Fruit fly (Drosophila melanogaster) Kc167 (cell line): Measurements from ENCODE around the gene CG9297.

Source experiments
- Myc ChIP-seq: fragments of >200 bp; optimal IDR thresholded peaks from 2 replicates; lab custom pipeline; 2017; ENCODE audit warnings: missing external identifiers
- Sin3A ChIP-seq: fragments of >200 bp; optimal IDR thresholded peaks from 2 replicates; lab custom pipeline; 2018; ENCODE audit warnings: missing external identifiers
- h ChIP-seq: fragments of >200 bp; optimal IDR thresholded peaks from 3 replicates; lab custom pipeline; 2018; ENCODE audit warnings: missing external identifiers
- insv ChIP-seq: fragments of >200 bp; optimal IDR thresholded peaks from 3 replicates; lab custom pipeline; 2018; ENCODE audit warnings: missing external identifiers
- psq ChIP-seq: fragments of >200 bp; optimal IDR thresholded peaks from 2 replicates; lab custom pipeline; 2017; ENCODE audit warnings: missing external identifiers
- ttk ChIP-seq: sonication (Bioruptor generic); optimal IDR thresholded peaks from 2 replicates; lab custom pipeline; 2017; ENCODE audit warnings: missing external identifiers

The CG9297 gene

dm6 chr3R:13810308-13810707, 39.0 kb downstream of the CG9297 start:
- TF ChIP-seq Sin3A (lab: Kevin White, UChicago) (no peak), h (no peak), insv (no peak), psq (lab: Kevin White, UChicago) (no peak), Myc (no peak), ttk (lab: Kevin White, UChicago) (no peak)

dm6 chr3R:13811737-13812136, 40.4 kb downstream of the CG9297 start:
- TF ChIP-seq psq (lab: Kevin White, UChicago) (no peak), Sin3A (lab: Kevin White, UChicago) (no peak), insv (no peak), h (no peak), Myc (no peak), ttk (lab: Kevin White, UChicago) (no peak)

dm6 chr3R:13812736-13813250, 41.5 kb downstream of the CG9297 start, which contains the start of the genes tal-1A, tal-2A, tal-3A and tal-AA:
TSS of gene tal-1A (plus strand) at chr3R:13813109.
TSS of gene tal-2A (plus strand) at chr3R:13813109.
TSS of gene tal-3A (plus strand) at chr3R:13813109.
TSS of gene tal-AA (plus strand) at chr3R:13813109.
- no peak for TF ChIP-seq Sin3A (lab: Kevin White, UChicago)
- no peak for TF ChIP-seq ttk (lab: Kevin White, UChicago)
- no peak for TF ChIP-seq psq (lab: Kevin White, UChicago)
- TF ChIP-seq h = no peak
- TF ChIP-seq insv = no peak
- TF ChIP-seq Myc = no peak

- no peak for TF ChIP-seq psq (lab: Kevin White, UChicago)
- no peak for TF ChIP-seq Myc
- no peak for TF ChIP-seq ttk (lab: Kevin White, UChicago)
- TF ChIP-seq insv = no peak
- TF ChIP-seq Sin3A (lab: Kevin White, UChicago) = no peak
- TF ChIP-seq h = no peak
These were observed 43.7 kb downstream of the CG9297 start for dm6 chr3R:13815022-13815440.

dm6 chr3R:13815566-13816374, 44.5 kb downstream of the CG9297 start:
- no peak for TF ChIP-seq h
- no peak for TF ChIP-seq ttk (lab: Kevin White, UChicago)
- TF ChIP-seq psq (lab: Kevin White, UChicago) = no peak
- no peak for TF ChIP-seq insv
- no peak for TF ChIP-seq Sin3A (lab: Kevin White, UChicago)
- no peak for TF ChIP-seq Myc

dm6 chr3R:13816375-13816711, 45.0 kb downstream of the CG9297 start:
- TF ChIP-seq Myc = no peak
- no peak for TF ChIP-seq ttk (lab: Kevin White, UChicago)
- TF ChIP-seq h = no peak
- TF ChIP-seq insv = no peak
- no peak for TF ChIP-seq psq (lab: Kevin White, UChicago)
- TF ChIP-seq Sin3A (lab: Kevin White, UChicago) = no peak

- TF ChIP-seq insv (no peak), Sin3A (lab: Kevin White, UChicago) (no peak), psq (lab: Kevin White, UChicago) (no peak), ttk (lab: Kevin White, UChicago) (no peak), h (no peak), Myc (no peak)
These were observed 46.4 kb downstream of the CG9297 start for dm6 chr3R:13817480-13818305.

- no peak for TF ChIP-seq Sin3A (lab: Kevin White, UChicago)
These were observed 47.7 kb downstream of the CG9297 start for dm6 chr3R:13819037-13819436.

- TF ChIP-seq ttk (lab: Kevin White, UChicago) = no peak
- no peak for TF ChIP-seq Myc
- no peak for TF ChIP-seq h
- TF ChIP-seq psq (lab: Kevin White, UChicago) = no peak
- no peak for TF ChIP-seq insv
- TF ChIP-seq Sin3A (lab: Kevin White, UChicago) = no peak
These were observed 49.2 kb downstream of the CG9297 start for dm6 chr3R:13820483-13820882.

dm6 chr3R:13822602-13823220, 51.4 kb downstream of the CG9297 start:
- no peak for TF ChIP-seq psq (lab: Kevin White, UChicago)
- TF ChIP-seq Myc = no peak
- no peak for TF ChIP-seq Sin3A (lab: Kevin White, UChicago)
- TF ChIP-seq h = no peak
- TF ChIP-seq ttk (lab: Kevin White, UChicago) = no peak
- no peak for TF ChIP-seq insv

- TF ChIP-seq Myc = no peak
- no peak for TF ChIP-seq insv
- TF ChIP-seq h = no peak
- no peak for TF ChIP-seq ttk (lab: Kevin White, UChicago)
- no peak for TF ChIP-seq psq (lab: Kevin White, UChicago)
- TF ChIP-seq Sin3A (lab: Kevin White, UChicago) = no peak
These were observed 56.9 kb downstream of the CG9297 start, which contains the start of gene Mst87F for dm6 chr3R:13827953-13828922. TSS of gene Mst87F (minus strand) at chr3R:13828008.
